Worm (Caenorhabditis elegans) whole organism, early embryonic: ENCODE data around the gene twk-42.

Experiments used
- B0310.2 ChIP-seq: sonication (generic microtip); optimal IDR thresholded peaks from 2 replicates; lab custom pipeline; 2016; ENCODE audit warnings: mild to moderate bottlenecking, missing genetic modification characterization, missing compliant biosample characterization
- F13C5.2 ChIP-seq: sonication (generic microtip); optimal IDR thresholded peaks from 2 replicates; lab custom pipeline; 2017; ENCODE audit warnings: mild to moderate bottlenecking, missing genetic modification characterization, inconsistent platforms, missing compliant biosample characterization
- aly-1 ChIP-seq: sonication (generic microtip); optimal IDR thresholded peaks from 2 replicates; lab custom pipeline; 2016; ENCODE audit warnings: missing genetic modification characterization, missing compliant biosample characterization
- ama-1 ChIP-seq: fragments of 150-350 bp; optimal IDR thresholded peaks from 2 replicates; lab custom pipeline; 2014
- ceh-13 ChIP-seq: fragments of 200-800 bp; sonication (Bioruptor generic); optimal IDR thresholded peaks from 2 replicates; lab custom pipeline; 2018; ENCODE audit warnings: mild to moderate bottlenecking, missing genetic modification characterization, missing compliant biosample characterization
- ceh-36 ChIP-seq: sonication (generic microtip); optimal IDR thresholded peaks from 2 replicates; lab custom pipeline; 2016; ENCODE audit warnings: missing genetic modification characterization, inconsistent platforms, missing compliant biosample characterization
- ets-7 ChIP-seq: sonication (generic microtip); optimal IDR thresholded peaks from 2 replicates; lab custom pipeline; 2016; ENCODE audit warnings: missing genotype, missing genetic modification characterization, missing compliant biosample characterization
- flt-1 ChIP-seq: fragments of 200-800 bp; sonication (Bioruptor generic); IDR thresholded peaks from 2 replicates; pipeline ENCODE4 v1.3.6; 2022; ENCODE audit warnings: missing genetic modification characterization, missing compliant biosample characterization
- hmbx-1 ChIP-seq: sonication (generic microtip); optimal IDR thresholded peaks from 2 replicates; lab custom pipeline; 2016; ENCODE audit warnings: mild to moderate bottlenecking, missing genetic modification characterization, missing compliant biosample characterization
- hmg-4 ChIP-seq: fragments of 200-800 bp; sonication (Bioruptor generic); optimal IDR thresholded peaks from 2 replicates; lab custom pipeline; 2018; ENCODE audit warnings: mild to moderate bottlenecking, missing genetic modification characterization, missing compliant biosample characterization
- hnd-1 ChIP-seq: sonication (generic microtip); optimal IDR thresholded peaks from 2 replicates; lab custom pipeline; 2016; ENCODE audit warnings: missing genetic modification characterization, missing compliant biosample characterization
- pes-1 ChIP-seq: fragments of 200-800 bp; sonication (Bioruptor generic); IDR thresholded peaks from 2 replicates; pipeline ENCODE4 v1.3.6; 2022; ENCODE audit warnings: missing genetic modification reagents, missing genetic modification characterization, missing compliant biosample characterization
- scrt-1 ChIP-seq: fragments of 200-800 bp; sonication (Bioruptor generic); IDR thresholded peaks from 2 replicates; pipeline ENCODE4 v1.3.6; 2022; ENCODE audit warnings: missing genetic modification characterization, missing compliant biosample characterization
- sea-1 ChIP-seq: fragments of 200-800 bp; sonication (Bioruptor generic); conservative IDR thresholded peaks from 2 replicates; pipeline ENCODE4 v1.3.6; 2022; ENCODE audit warnings: missing genetic modification characterization, missing compliant biosample characterization
- tbx-11 ChIP-seq: fragments of 200-800 bp; sonication (Bioruptor generic); IDR thresholded peaks from 2 replicates; pipeline ENCODE4 v1.3.6; 2022; ENCODE audit warnings: missing genetic modification characterization, missing compliant biosample characterization
- tbx-37 ChIP-seq: fragments of 200-800 bp; sonication (Bioruptor generic); conservative IDR thresholded peaks from 2 replicates; pipeline ENCODE4 v1.3.6; 2022; ENCODE audit warnings: missing genetic modification reagents, missing genetic modification characterization, missing compliant biosample characterization
- tra-4 ChIP-seq: sonication (generic microtip); optimal IDR thresholded peaks from 2 replicates; lab custom pipeline; 2017; ENCODE audit warnings: missing genetic modification characterization, missing compliant biosample characterization

The twk-42 gene

DNA sequence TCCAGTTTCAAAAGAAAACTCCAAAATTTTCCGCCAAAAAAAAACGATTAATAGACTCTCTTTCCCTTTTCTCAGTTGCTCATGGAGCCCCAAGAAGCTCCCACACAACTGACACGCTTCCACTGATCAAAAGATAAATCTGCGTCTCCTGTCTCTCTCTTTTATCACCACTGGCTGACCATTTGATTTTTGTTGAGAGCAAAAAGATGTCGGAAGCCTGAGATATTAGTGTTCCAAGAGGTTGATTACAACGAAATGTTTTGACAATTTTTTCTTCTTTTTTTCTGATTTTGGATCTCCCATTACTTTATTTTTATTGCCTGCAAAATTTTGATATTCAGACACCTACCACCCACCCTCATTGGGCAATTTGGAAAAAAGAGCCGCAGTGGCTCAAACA lies at the start of gene twk-42:
Gene twk-42, minus strand, starts transcription at position 101 of the 400 bp plus-strand sequence.
- TF ChIP-seq pes-1 (no peak), B0310.2 (no peak), hmg-4 (GFP tag; lab: Kevin White, UChicago) (no peak), hnd-1 (tag; lab: Kevin White, UChicago) (no peak), ceh-13 (GFP tag; lab: Kevin White, UChicago) (no peak), tra-4 (tag; lab: Kevin White, UChicago) (no peak), scrt-1 (GFP tag; lab: Robert Waterston, UW) (no peak), tbx-11 (GFP tag; lab: Robert Waterston, UW) (no peak), ceh-36 (tag; lab: Kevin White, UChicago) (no peak), ama-1 (lab: Kevin White, UChicago) (no peak), tbx-37 (GFP tag; lab: Robert Waterston, UW) (no peak), sea-1 (GFP tag; lab: Robert Waterston, UW) (no peak), F13C5.2 (no peak), aly-1 (tag; lab: Kevin White, UChicago) (no peak), ets-7 (tag; lab: Kevin White, UChicago) (no peak), flt-1 (no peak), hmbx-1 (tag; lab: Kevin White, UChicago) (no peak)

DNA sequence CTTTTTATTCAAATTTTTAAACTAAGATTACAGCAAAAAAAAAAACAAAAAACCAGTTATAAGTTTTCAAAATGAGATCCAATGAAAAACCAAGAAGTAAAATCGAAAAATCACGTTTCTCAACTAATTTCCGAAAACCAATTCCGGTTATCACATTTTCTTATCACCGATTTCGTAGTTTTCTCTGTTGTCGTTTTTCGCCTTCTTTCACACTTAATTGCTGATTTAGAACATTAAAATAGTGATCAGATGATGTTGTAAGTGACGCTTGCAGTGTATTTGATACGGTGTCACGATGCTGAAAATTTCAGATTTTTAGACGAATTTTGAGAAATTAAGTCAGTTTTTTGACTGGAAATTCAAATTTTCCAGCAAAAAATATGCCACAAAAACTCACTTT lies 47.9 kb upstream of the twk-42 start:
- no peak for TF ChIP-seq ets-7 (tag; lab: Kevin White, UChicago)
- no peak for TF ChIP-seq tra-4 (tag; lab: Kevin White, UChicago)
- no peak for TF ChIP-seq ama-1 (lab: Kevin White, UChicago)
- no peak for TF ChIP-seq ceh-13 (GFP tag; lab: Kevin White, UChicago)
- TF ChIP-seq F13C5.2: no peak
- TF ChIP-seq hmg-4 (GFP tag; lab: Kevin White, UChicago): no peak
- no peak for TF ChIP-seq scrt-1 (GFP tag; lab: Robert Waterston, UW)
- TF ChIP-seq B0310.2: no peak
- no peak for TF ChIP-seq aly-1 (tag; lab: Kevin White, UChicago)
- TF ChIP-seq ceh-36 (tag; lab: Kevin White, UChicago): no peak
- no peak for TF ChIP-seq sea-1 (GFP tag; lab: Robert Waterston, UW)
- no peak for TF ChIP-seq flt-1
- no peak for TF ChIP-seq tbx-11 (GFP tag; lab: Robert Waterston, UW)
- no peak for TF ChIP-seq pes-1

DNA sequence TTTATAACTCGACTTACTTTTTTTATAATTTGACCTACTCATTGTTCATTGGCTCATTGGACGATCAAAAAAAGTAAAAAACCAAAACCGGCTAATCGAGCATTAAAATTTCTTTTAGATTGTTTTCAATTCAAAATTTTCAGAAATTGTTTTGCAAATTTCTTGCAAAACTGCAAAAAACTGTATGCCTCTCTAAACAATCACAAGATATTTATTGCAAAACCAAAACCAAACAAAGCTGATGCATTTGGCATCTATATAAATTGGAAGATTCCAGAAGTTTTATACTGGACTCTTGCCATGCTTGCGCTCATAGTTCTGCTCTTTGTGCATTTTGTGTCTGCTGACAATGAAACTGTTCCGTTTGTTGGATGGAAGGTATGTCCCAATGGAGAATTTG lies 45.2 kb upstream of the twk-42 start, which contains the start of gene C47A10.12:
Gene C47A10.12, plus strand, starts transcription at position 301 of the 400 bp plus-strand sequence.
- no peak for TF ChIP-seq tra-4 (tag; lab: Kevin White, UChicago)
- TF ChIP-seq hmg-4 (GFP tag; lab: Kevin White, UChicago): no peak
- no peak for TF ChIP-seq scrt-1 (GFP tag; lab: Robert Waterston, UW)
- no peak for TF ChIP-seq hmbx-1 (tag; lab: Kevin White, UChicago)
- TF ChIP-seq sea-1 (GFP tag; lab: Robert Waterston, UW): no peak
- no peak for TF ChIP-seq flt-1
- TF ChIP-seq tbx-37 (GFP tag; lab: Robert Waterston, UW): no peak

DNA sequence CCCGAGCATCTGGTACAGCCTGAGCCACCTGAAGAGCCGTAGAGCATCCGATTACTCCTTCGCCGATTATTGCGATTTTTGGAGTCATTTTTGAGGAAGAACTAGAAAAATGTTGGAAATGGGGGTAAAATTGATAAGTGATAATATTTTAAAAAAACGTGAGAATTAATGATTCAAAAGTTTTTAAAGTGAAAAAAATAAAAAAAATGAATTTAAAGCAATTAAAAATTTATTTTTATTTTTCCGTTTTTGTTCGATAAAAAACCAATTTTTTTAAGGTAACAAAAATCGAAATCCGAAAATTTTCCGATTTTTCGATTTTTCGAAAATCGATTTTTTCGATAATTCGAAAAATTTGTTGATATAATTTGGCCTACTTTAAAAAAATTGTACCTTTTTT lies 44.7 kb upstream of the twk-42 start, which contains the start of gene ddo-1:
Gene ddo-1, minus strand, starts transcription at position 101 of the 400 bp plus-strand sequence.
- TF ChIP-seq tbx-11 (GFP tag; lab: Robert Waterston, UW) (no peak), flt-1 (no peak), hnd-1 (tag; lab: Kevin White, UChicago) (no peak), hmg-4 (GFP tag; lab: Kevin White, UChicago) (no peak), scrt-1 (GFP tag; lab: Robert Waterston, UW) (no peak), ceh-13 (GFP tag; lab: Kevin White, UChicago) (no peak), F13C5.2 (no peak), B0310.2 (no peak), hmbx-1 (tag; lab: Kevin White, UChicago) (no peak), tra-4 (tag; lab: Kevin White, UChicago) (no peak), ceh-36 (tag; lab: Kevin White, UChicago) (no peak), ets-7 (tag; lab: Kevin White, UChicago) (no peak), ama-1 (lab: Kevin White, UChicago) (no peak), tbx-37 (GFP tag; lab: Robert Waterston, UW) (no peak)

DNA sequence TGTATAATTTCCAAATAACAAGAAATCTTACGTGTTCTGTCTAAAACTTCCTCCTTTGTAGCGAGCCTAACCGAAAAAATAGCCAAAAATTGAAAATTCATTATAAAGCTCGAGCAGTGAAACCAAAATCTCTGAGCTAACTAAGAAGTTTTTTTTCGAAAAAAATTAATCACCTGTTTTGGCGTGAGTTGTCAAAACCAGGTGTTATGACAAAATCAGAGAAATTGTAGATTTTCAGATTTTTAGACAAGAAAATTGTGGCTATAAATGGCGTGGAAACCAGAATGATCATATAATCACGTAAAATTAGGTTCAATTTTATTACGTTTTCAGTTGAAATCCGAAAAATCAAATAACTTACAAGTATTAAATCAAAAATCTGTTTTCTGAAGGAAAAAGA lies 40.7 kb upstream of the twk-42 start, which contains the start of gene sre-21:
Gene sre-21, minus strand, starts transcription at position 101 of the 400 bp plus-strand sequence.
- no peak for TF ChIP-seq aly-1 (tag; lab: Kevin White, UChicago)
- TF ChIP-seq ama-1 (lab: Kevin White, UChicago): no peak
- no peak for TF ChIP-seq pes-1
- TF ChIP-seq tbx-37 (GFP tag; lab: Robert Waterston, UW): no peak
- TF ChIP-seq ets-7 (tag; lab: Kevin White, UChicago): no peak

DNA sequence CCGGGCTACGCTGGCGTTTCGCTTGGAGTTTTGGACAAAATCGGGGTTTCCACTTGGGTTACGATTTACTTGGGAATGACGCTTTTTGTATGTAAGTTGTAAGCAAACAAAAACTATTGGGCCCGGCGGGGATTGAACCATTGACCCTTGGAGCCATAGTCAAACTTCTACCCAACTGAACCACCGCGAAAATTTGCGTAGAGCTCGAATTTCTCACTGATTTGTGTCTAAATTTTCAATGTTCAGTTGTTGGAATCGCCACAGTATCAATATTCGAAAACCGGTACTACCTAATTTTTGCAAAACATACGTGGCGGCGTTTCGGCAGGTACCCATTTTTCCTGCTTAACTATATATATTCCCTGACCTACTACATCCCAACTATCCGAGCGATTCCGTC lies 35.4 kb upstream of the twk-42 start:
- TF ChIP-seq flt-1: no peak
- no peak for TF ChIP-seq sea-1 (GFP tag; lab: Robert Waterston, UW)
- TF ChIP-seq tbx-37 (GFP tag; lab: Robert Waterston, UW): no peak
- TF ChIP-seq pes-1: no peak
- TF ChIP-seq ceh-13 (GFP tag; lab: Kevin White, UChicago): no peak
- no peak for TF ChIP-seq hnd-1 (tag; lab: Kevin White, UChicago)
- TF ChIP-seq ceh-36 (tag; lab: Kevin White, UChicago): no peak
- no peak for TF ChIP-seq ama-1 (lab: Kevin White, UChicago)
- no peak for TF ChIP-seq tra-4 (tag; lab: Kevin White, UChicago)
- no peak for TF ChIP-seq tbx-11 (GFP tag; lab: Robert Waterston, UW)

DNA sequence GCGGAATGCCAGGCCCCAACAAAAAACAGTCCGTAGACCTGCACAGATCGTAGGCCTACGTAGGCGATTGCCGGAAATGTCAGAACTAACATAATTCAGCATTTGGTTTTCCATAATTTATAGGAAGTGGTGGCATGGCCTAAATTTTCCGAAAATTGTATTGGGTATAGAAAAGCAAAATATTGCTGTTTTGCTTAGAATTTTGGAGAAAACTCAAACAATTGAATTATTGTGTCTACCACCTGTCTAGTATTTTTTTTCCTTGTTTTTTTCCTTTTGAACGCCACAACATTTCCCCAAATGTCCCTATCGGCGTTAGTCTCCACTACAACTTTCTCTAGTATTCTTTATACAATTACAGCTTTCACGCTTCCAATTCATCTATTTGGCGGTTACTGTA lies 34.8 kb upstream of the twk-42 start, which contains the start of gene srh-284:
Gene srh-284, plus strand, starts transcription at position 301 of the 400 bp plus-strand sequence.
- TF ChIP-seq pes-1: no peak
- TF ChIP-seq B0310.2: no peak
- no peak for TF ChIP-seq ama-1 (lab: Kevin White, UChicago)
- no peak for TF ChIP-seq hmg-4 (GFP tag; lab: Kevin White, UChicago)
- TF ChIP-seq hmbx-1 (tag; lab: Kevin White, UChicago): no peak
- TF ChIP-seq flt-1: no peak
- TF ChIP-seq ets-7 (tag; lab: Kevin White, UChicago): no peak
- no peak for TF ChIP-seq hnd-1 (tag; lab: Kevin White, UChicago)
- no peak for TF ChIP-seq ceh-13 (GFP tag; lab: Kevin White, UChicago)
- no peak for TF ChIP-seq scrt-1 (GFP tag; lab: Robert Waterston, UW)
- no peak for TF ChIP-seq ceh-36 (tag; lab: Kevin White, UChicago)
- no peak for TF ChIP-seq tbx-11 (GFP tag; lab: Robert Waterston, UW)
- TF ChIP-seq aly-1 (tag; lab: Kevin White, UChicago): no peak
- TF ChIP-seq sea-1 (GFP tag; lab: Robert Waterston, UW): no peak
- no peak for TF ChIP-seq F13C5.2
- no peak for TF ChIP-seq tra-4 (tag; lab: Kevin White, UChicago)
- no peak for TF ChIP-seq tbx-37 (GFP tag; lab: Robert Waterston, UW)
